Worm (Caenorhabditis elegans): ENCODE measurements around the gene basl-1.

basl-1 gene

DNA sequence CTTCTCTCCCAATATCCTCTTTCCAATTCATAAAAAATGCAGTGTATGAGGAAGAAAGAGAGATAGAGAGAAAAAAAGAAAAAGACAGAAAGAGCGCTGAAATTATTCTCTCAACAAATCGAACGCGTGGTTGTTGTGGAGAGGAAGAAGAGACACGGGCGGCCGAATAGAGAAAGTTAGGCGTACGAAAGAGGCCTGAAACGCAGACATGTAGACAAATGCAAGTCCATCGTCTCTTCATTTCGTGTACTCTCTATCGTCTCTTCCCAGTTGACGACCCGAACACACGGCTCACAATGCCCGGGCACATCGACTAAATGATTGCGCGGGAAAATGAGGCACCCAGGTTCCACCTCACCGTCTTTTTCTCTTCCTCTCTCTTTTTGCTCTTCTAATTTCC is 6.5 kb downstream of the basl-1 start (continued):
- TF ChIP-seq let-607 (tag; optimal IDR thresholded peaks at IDR 0.05): peak in 1 of 2 experiments; percentile 58
- peak; percentile 19; the same call in 1 of the 2 replicates for TF ChIP-seq madf-8 (GFP tag; conservative IDR thresholded peaks at IDR 0.05)
- TF ChIP-seq madf-3 (GFP tag; IDR thresholded peaks at IDR 0.05): no peak
- TF ChIP-seq aptf-2 (GFP tag; conservative IDR thresholded peaks at IDR 0.05): peak; percentile 77; the same call in 1 of the 2 replicates
- no peak for TF ChIP-seq bed-1 (GFP tag; IDR thresholded peaks at IDR 0.05)
- no peak for TF ChIP-seq attf-3 (GFP tag; conservative IDR thresholded peaks at IDR 0.05)
- peak; percentile 76 for TF ChIP-seq K12H6.12 (tag; optimal IDR thresholded peaks at IDR 0.05)
- peak; percentile 58 for TF ChIP-seq lin-40 (tag; optimal IDR thresholded peaks at IDR 0.05)
- no peak for TF ChIP-seq pha-4 (tag; optimal IDR thresholded peaks at IDR 0.05)
- TF ChIP-seq madf-10 (tag; optimal IDR thresholded peaks at IDR 0.05): no peak
- TF ChIP-seq B0261.1 (tag; optimal IDR thresholded peaks at IDR 0.05): no peak
- TF ChIP-seq somi-1 (GFP tag; optimal IDR thresholded peaks at IDR 0.05): peak; percentile 26
- TF ChIP-seq Y53G8AR.9 (GFP tag; conservative IDR thresholded peaks at IDR 0.05): no peak
- no peak for TF ChIP-seq mxl-1 (tag; optimal IDR thresholded peaks at IDR 0.05)
- TF ChIP-seq unc-62 (GFP tag; optimal IDR thresholded peaks at IDR 0.05): no peak
- no peak for TF ChIP-seq nfya-1 (tag; optimal IDR thresholded peaks at IDR 0.05; ENCODE audit: borderline replicate concordance, insufficient read depth)
- TF ChIP-seq egl-18 (GFP tag; IDR thresholded peaks at IDR 0.05): no peak
- peak; percentile 63 for TF ChIP-seq ekl-4 (GFP tag; IDR thresholded peaks at IDR 0.05)
- TF ChIP-seq Y56A3A.18 (GFP tag; IDR thresholded peaks at IDR 0.05): no peak
- no peak for TF ChIP-seq snpc-1.3 (tag; optimal IDR thresholded peaks at IDR 0.05; ENCODE audit: insufficient read depth)
- TF ChIP-seq attf-5 (GFP tag; optimal IDR thresholded peaks at IDR 0.05): peak; percentile 82
- TF ChIP-seq sdz-38 (tag; optimal IDR thresholded peaks at IDR 0.05): no peak
- no peak for TF ChIP-seq him-1 (tag; optimal IDR thresholded peaks at IDR 0.05)
- no peak for TF ChIP-seq snpc-3.4 (tag; optimal IDR thresholded peaks at IDR 0.05)
- TF ChIP-seq zim-3 (tag; optimal IDR thresholded peaks at IDR 0.05): no peak
- TF ChIP-seq mel-28 (tag; optimal IDR thresholded peaks at IDR 0.05; ENCODE audit: borderline replicate concordance): no peak
- no peak for TF ChIP-seq attf-6 (GFP tag; IDR thresholded peaks at IDR 0.05)
- no peak for TF ChIP-seq F55B11.4 (tag; optimal IDR thresholded peaks at IDR 0.05; ENCODE audit: borderline replicate concordance, insufficient read depth)
- TF ChIP-seq snpc-4 (GFP tag; optimal IDR thresholded peaks at IDR 0.05): peak; percentile 22
- TF ChIP-seq snpc-4 (tag; optimal IDR thresholded peaks at IDR 0.05): peak in 3 of 4 experiments; percentile 20 to 50 (median 48)
- no peak for TF ChIP-seq nhr-179 (tag; optimal IDR thresholded peaks at IDR 0.05)
- no peak for TF ChIP-seq athp-1 (tag; optimal IDR thresholded peaks at IDR 0.05)
- TF ChIP-seq cebp-2 (GFP tag; IDR thresholded peaks at IDR 0.05): no peak
- no peak for TF ChIP-seq T26A5.8 (tag; optimal IDR thresholded peaks at IDR 0.05)
- TF ChIP-seq nhr-80 (tag; optimal IDR thresholded peaks at IDR 0.05): peak; percentile 96
- TF ChIP-seq C17E4.6 (GFP tag; IDR thresholded peaks at IDR 0.05): peak; percentile 22; the same call in 1 of the 2 replicates
- TF ChIP-seq mcd-1 (GFP tag; IDR thresholded peaks at IDR 0.05): 0 out of 2 replicates have a peak, but pooled peaks have one; percentile 21
- no peak for TF ChIP-seq hlh-26 (GFP tag; conservative IDR thresholded peaks at IDR 0.05)
- no peak for TF ChIP-seq dpff-1 (tag; optimal IDR thresholded peaks at IDR 0.05)
- TF ChIP-seq nfyb-1 (GFP tag; IDR thresholded peaks at IDR 0.05): no peak
- no peak for TF ChIP-seq B0035.1 (tag; optimal IDR thresholded peaks at IDR 0.05)
- TF ChIP-seq die-1 (tag; optimal IDR thresholded peaks at IDR 0.05): peak; percentile 29

All from whole organism, young adult.